Worm (Caenorhabditis elegans) whole organism, mixed stage, embryonic: ENCODE data around the gene pigw-1.

Experiments used
- blmp-1 ChIP-seq: fragments of 150-350 bp; optimal IDR thresholded peaks from 2 replicates; lab custom pipeline; 2014; ENCODE audit warnings: missing biosample characterization, missing genetic modification characterization
- ceh-39 ChIP-seq: fragments of 150-350 bp; optimal IDR thresholded peaks from 2 replicates; lab custom pipeline; 2014; ENCODE audit warnings: missing biosample characterization, missing genetic modification characterization
- ceh-43 ChIP-seq: fragments of 200-800 bp; sonication (Bioruptor generic); optimal IDR thresholded peaks from 2 replicates; lab custom pipeline; 2018; ENCODE audit warnings: mild to moderate bottlenecking, missing genetic modification characterization, moderate library complexity, missing compliant biosample characterization
- ces-1 ChIP-seq: fragments of 150-350 bp; optimal IDR thresholded peaks from 2 replicates; lab custom pipeline; 2014; ENCODE audit warnings: missing biosample characterization, missing genetic modification reagents, missing genetic modification characterization
- elt-3 ChIP-seq: fragments of 150-350 bp; optimal IDR thresholded peaks from 2 replicates; lab custom pipeline; 2014; ENCODE audit warnings: missing biosample characterization, missing genetic modification characterization
- lsy-2 ChIP-seq: fragments of 150-350 bp; optimal IDR thresholded peaks from 2 replicates; lab custom pipeline; 2014; ENCODE audit warnings: missing biosample characterization, missing genetic modification characterization
- nhr-28 ChIP-seq: fragments of 150-350 bp; optimal IDR thresholded peaks from 2 replicates; lab custom pipeline; 2014; ENCODE audit warnings: missing biosample characterization, missing genetic modification characterization
- pha-4 ChIP-seq: fragments of 150-350 bp; optimal IDR thresholded peaks from 2 replicates; lab custom pipeline; 2018; ENCODE audit warnings: missing biosample characterization, missing genetic modification reagents, missing genetic modification characterization
- sem-2 ChIP-seq: fragments of 200-800 bp; sonication (Bioruptor generic); optimal IDR thresholded peaks from 2 replicates; lab custom pipeline; 2018; ENCODE audit warnings: mild to moderate bottlenecking, missing genetic modification characterization, missing compliant biosample characterization
- snpc-4 ChIP-seq: fragments of 150-350 bp; optimal IDR thresholded peaks from 2 replicates; lab custom pipeline; 2014; ENCODE audit warnings: missing biosample characterization, missing genetic modification characterization
- unc-120 ChIP-seq: sonication (generic microtip); optimal IDR thresholded peaks from 2 replicates; lab custom pipeline; 2017; ENCODE audit warnings: missing genetic modification characterization, missing compliant biosample characterization; ENCODE audit not compliant: poor library complexity, severe bottlenecking
- unc-39 ChIP-seq: fragments of 150-350 bp; optimal IDR thresholded peaks from 2 replicates; lab custom pipeline; 2014; ENCODE audit warnings: missing biosample characterization, missing genetic modification characterization
- unc-62 ChIP-seq: fragments of 150-350 bp; optimal IDR thresholded peaks from 2 replicates; lab custom pipeline; 2014; ENCODE audit warnings: missing biosample characterization, missing genetic modification reagents, missing genetic modification characterization
- ztf-11 ChIP-seq: fragments of 150-350 bp; optimal IDR thresholded peaks from 2 replicates; lab custom pipeline; 2014; ENCODE audit warnings: missing biosample characterization, missing genetic modification characterization

ce11 chrII:2931564-2931963 is 46.9 kb upstream of the pigw-1 start:
- TF ChIP-seq elt-3 (no peak), unc-62 (no peak), nhr-28 (tag; lab: Kevin White, UChicago) (no peak), ceh-43 (no peak), ceh-39 (tag; lab: Kevin White, UChicago) (no peak), blmp-1 (tag; lab: Kevin White, UChicago) (no peak), snpc-4 (tag; lab: Kevin White, UChicago) (no peak), unc-39 (tag; lab: Kevin White, UChicago) (no peak), lsy-2 (no peak), pha-4 (no peak), unc-120 (tag; lab: Kevin White, UChicago) (no peak), ztf-11 (tag; lab: Kevin White, UChicago) (no peak), sem-2 (GFP tag; lab: Kevin White, UChicago) (no peak), ces-1 (GFP tag; lab: Kevin White, UChicago) (no peak)
